Fruit fly (Drosophila melanogaster): Measurements from ENCODE around the gene sip2.

The sip2 gene

dm6 chr2L:6968013-6968517, 4.2 kb upstream of the sip2 start (continued):
- TF ChIP-seq ara (GFP tag; IDR thresholded peaks at IDR 0.05) (no peak), CG9932 (GFP tag; IDR thresholded peaks at IDR 0.05) (peak; percentile 59), CG2116 (GFP tag; optimal IDR thresholded peaks at IDR 0.05) (peak; percentile 92), ken (GFP tag; IDR thresholded peaks at IDR 0.05) (no peak; the same call in 2 of the 3 replicates), fd96Cb (tag; optimal IDR thresholded peaks at IDR 0.05) (peak; percentile 5), PHDP (tag; optimal IDR thresholded peaks at IDR 0.05) (peak; percentile 51), CG1647 (GFP tag; optimal IDR thresholded peaks at IDR 0.05) (peak; percentile 69), stc (GFP tag; IDR thresholded peaks at IDR 0.05) (no peak), Myb (GFP tag; optimal IDR thresholded peaks at IDR 0.05) (peak; percentile 23), lab (GFP tag; optimal IDR thresholded peaks at IDR 0.05) (no peak), Med (GFP tag) (peak; percentile 95), CG9437 (GFP tag; optimal IDR thresholded peaks at IDR 0.05) (peak; percentile 60), CoRest (tag; optimal IDR thresholded peaks at IDR 0.05) (peak; percentile 5), MTF-1 (GFP tag; optimal IDR thresholded peaks at IDR 0.05; ENCODE audit: borderline replicate concordance) (no peak), CG31388 (GFP tag; optimal IDR thresholded peaks at IDR 0.05) (no peak), CG7987 (GFP tag; optimal IDR thresholded peaks at IDR 0.05) (no peak), CG11723 (GFP tag; optimal IDR thresholded peaks at IDR 0.05) (no peak), tgo (GFP tag; IDR thresholded peaks at IDR 0.05) (peak; percentile 31; the same call in 1 of the 3 replicates), crc (GFP tag; optimal IDR thresholded peaks at IDR 0.05) (peak; percentile 28), NFAT (GFP tag; IDR thresholded peaks at IDR 0.05) (peak; percentile 54), so (GFP tag; IDR thresholded peaks at IDR 0.05) (0 out of 3 replicates have a peak, but pooled peaks have one; percentile 37), CG2875 (GFP tag; optimal IDR thresholded peaks at IDR 0.05) (peak; percentile 55), E2f1 (GFP tag; IDR thresholded peaks at IDR 0.05) (no peak), dan (GFP tag; IDR thresholded peaks at IDR 0.05) (no peak), CG6272 (GFP tag; IDR thresholded peaks at IDR 0.05) (no peak; the same call in 1 of the 2 replicates), HLH54F (GFP tag; optimal IDR thresholded peaks at IDR 0.05) (peak; percentile 32), GATAe (GFP tag; conservative IDR thresholded peaks at IDR 0.05) (no peak), sc (optimal IDR thresholded peaks at IDR 0.05) (no peak), sc (GFP tag; optimal IDR thresholded peaks at IDR 0.05) (no peak), peb (GFP tag; IDR thresholded peaks at IDR 0.05) (no peak), gt (GFP tag; IDR thresholded peaks at IDR 0.05) (no peak), CG2129 (GFP tag; IDR thresholded peaks at IDR 0.05; ENCODE audit: partially characterized antibody) (peak; percentile 79), CkIIα-i1 (GFP tag; IDR thresholded peaks at IDR 0.05) (no peak), toy (GFP tag; IDR thresholded peaks at IDR 0.05) (no peak), tap (tag; optimal IDR thresholded peaks at IDR 0.05) (peak; percentile 45), Xbp1 (GFP tag; optimal IDR thresholded peaks at IDR 0.05) (peak; percentile 49), Ets97D (GFP tag; optimal IDR thresholded peaks at IDR 0.05) (peak; percentile 49), CG12219 (GFP tag; optimal IDR thresholded peaks at IDR 0.05) (peak; percentile 18), CG7839 (tag; optimal IDR thresholded peaks at IDR 0.05) (peak; percentile 61), bcd (GFP tag; optimal IDR thresholded peaks at IDR 0.05) (no peak), klu (GFP tag; IDR thresholded peaks at IDR 0.05) (no peak), trem (tag; optimal IDR thresholded peaks at IDR 0.05) (peak; percentile 29), CrebB (tag; optimal IDR thresholded peaks at IDR 0.05) (peak; percentile 31), HLH4C (GFP tag; IDR thresholded peaks at IDR 0.05; ENCODE audit: partially characterized antibody) (peak; percentile 6), CG17829 (tag; optimal IDR thresholded peaks at IDR 0.05) (peak; percentile 20), CG2678 (tag; optimal IDR thresholded peaks at IDR 0.05) (no peak), slp2 (GFP tag; optimal IDR thresholded peaks at IDR 0.05) (no peak), CG6175 (GFP tag; IDR thresholded peaks at IDR 0.05) (no peak), BEAF-32 (GFP tag; optimal IDR thresholded peaks at IDR 0.05) (no peak), Sox102F (GFP tag; optimal IDR thresholded peaks at IDR 0.05) (no peak), Aef1 (GFP tag; IDR thresholded peaks at IDR 0.05) (no peak; the same call in 2 of the 3 replicates)

All from whole organism, embryonic.